Fruit fly (Drosophila melanogaster) whole organism, wandering third instar larva: ENCODE measurements around the gene Ekar.

Source experiments
- Abd-B ChIP-seq: fragments of >200 bp; optimal IDR thresholded peaks from 2 replicates; lab custom pipeline; 2017; ENCODE audit warnings: missing biosample characterization, missing genetic modification characterization
- CG32264 ChIP-seq: fragments of 200-800 bp; sonication (Bioruptor generic); optimal IDR thresholded peaks from 2 replicates; lab custom pipeline; 2016; ENCODE audit warnings: missing biosample characterization, missing genetic modification characterization
- CG9705 ChIP-seq: fragments of 200-800 bp; sonication (Bioruptor generic); optimal IDR thresholded peaks from 2 replicates; lab custom pipeline; 2018; ENCODE audit warnings: missing biosample characterization, mild to moderate bottlenecking, missing genetic modification characterization
- CrebA ChIP-seq: fragments of 200-800 bp; sonication (Bioruptor generic); optimal IDR thresholded peaks from 2 replicates; lab custom pipeline; 2016; ENCODE audit warnings: missing biosample characterization, mild to moderate bottlenecking, missing genetic modification characterization, borderline replicate concordance
- Dfd ChIP-seq: fragments of >200 bp; optimal IDR thresholded peaks from 2 replicates; lab custom pipeline; 2017; ENCODE audit warnings: missing biosample characterization, missing genetic modification characterization
- Dif ChIP-seq: fragments of 200-275, 200-300 bp; sonication (Bioruptor generic); optimal IDR thresholded peaks from 2 replicates; lab custom pipeline; 2018; ENCODE audit warnings: missing biosample characterization, missing genetic modification characterization; ENCODE audit not compliant: partially characterized antibody
- GATAd ChIP-seq: sonication (Bioruptor generic); optimal IDR thresholded peaks from 2 replicates; lab custom pipeline; 2016; ENCODE audit warnings: missing biosample characterization, missing genetic modification characterization
- HLH106 ChIP-seq: fragments of 200-800 bp; optimal IDR thresholded peaks from 3 replicates; lab custom pipeline; 2019; ENCODE audit warnings: missing biosample characterization, mild to moderate bottlenecking, missing genetic modification characterization, moderate library complexity
- Hnf4 ChIP-seq: fragments of 200-800 bp; sonication (Bioruptor generic); optimal IDR thresholded peaks from 2 replicates; lab custom pipeline; 2016; ENCODE audit warnings: missing biosample characterization, mild to moderate bottlenecking, missing genetic modification characterization
- Hr78 ChIP-seq: fragments of >200 bp; optimal IDR thresholded peaks from 2 replicates; lab custom pipeline; 2017; ENCODE audit warnings: missing biosample characterization, missing genetic modification characterization
- Hr83 ChIP-seq: fragments of 200-300 bp; sonication (Bioruptor generic); optimal IDR thresholded peaks from 2 replicates; lab custom pipeline; 2016; ENCODE audit warnings: missing biosample characterization, mild to moderate bottlenecking, missing genetic modification characterization, moderate library complexity; ENCODE audit not compliant: poor library complexity, severe bottlenecking
- Jra ChIP-seq: sonication (Bioruptor generic); optimal IDR thresholded peaks from 2 replicates; lab custom pipeline; 2016; ENCODE audit warnings: missing biosample characterization, missing genetic modification characterization
- Mio ChIP-seq: sonication (Bioruptor generic); optimal IDR thresholded peaks from 2 replicates; lab custom pipeline; 2016; ENCODE audit warnings: missing biosample characterization, missing genetic modification characterization
- Myc ChIP-seq: fragments of >200 bp; optimal IDR thresholded peaks from 2 replicates; lab custom pipeline; 2017
- N ChIP-seq: fragments of >200 bp; optimal IDR thresholded peaks from 2 replicates; lab custom pipeline; 2018; ENCODE audit warnings: missing biosample characterization, missing external identifiers, missing genetic modification characterization
- OdsH ChIP-seq: fragments of 200-800 bp; sonication (Bioruptor generic); optimal IDR thresholded peaks from 2 replicates; lab custom pipeline; 2016; ENCODE audit warnings: missing biosample characterization, mild to moderate bottlenecking, missing genetic modification characterization
- Rel ChIP-seq, 2 experiments: fragments of 200-800 bp; sonication (Bioruptor generic) in 1 of 2; optimal IDR thresholded peaks; 2 replicates in 1 of 2; 3 replicates in 1 of 2; lab custom pipeline; 2016 to 2019; ENCODE audit warnings: mild to moderate bottlenecking in 2 of 2, missing biosample characterization in 2 of 2, missing genetic modification characterization in 2 of 2, moderate library complexity in 1 of 2
- Sp1 ChIP-seq: fragments of 200-800 bp; sonication (Bioruptor generic); optimal IDR thresholded peaks from 3 replicates; lab custom pipeline; 2019; ENCODE audit warnings: missing biosample characterization, mild to moderate bottlenecking, missing genetic modification characterization, moderate library complexity
- Vsx2 ChIP-seq: fragments of 200-300, 225-300 bp; sonication (Bioruptor generic); optimal IDR thresholded peaks from 2 replicates; lab custom pipeline; 2018; ENCODE audit warnings: missing biosample characterization, missing genetic modification characterization; ENCODE audit not compliant: partially characterized antibody
- br ChIP-seq: fragments of 200-800 bp; sonication (Bioruptor generic); optimal IDR thresholded peaks from 2 replicates; lab custom pipeline; 2016; ENCODE audit warnings: missing biosample characterization, missing genetic modification characterization
- brk ChIP-seq: fragments of 200-800 bp; sonication (Bioruptor generic); optimal IDR thresholded peaks from 2 replicates; lab custom pipeline; 2016; ENCODE audit warnings: missing biosample characterization, mild to moderate bottlenecking, missing genetic modification characterization
- dl ChIP-seq, 2 experiments: fragments of 175-275, 200-275 bp in 1 of 2; fragments of 200-275 bp in 1 of 2; sonication (Bioruptor generic); optimal IDR thresholded peaks; lab custom pipeline; 2018; ENCODE audit warnings: mild to moderate bottlenecking in 2 of 2, missing biosample characterization in 2 of 2, missing genetic modification characterization in 2 of 2, moderate library complexity in 2 of 2; ENCODE audit not compliant: partially characterized antibody in 2 of 2, insufficient read depth in 1 of 2
- dmrt93B ChIP-seq: fragments of 200-800 bp; sonication (Bioruptor generic); optimal IDR thresholded peaks from 2 replicates; lab custom pipeline; 2018; ENCODE audit warnings: missing biosample characterization, mild to moderate bottlenecking, missing genetic modification characterization
- dsf ChIP-seq: sonication (Bioruptor generic); optimal IDR thresholded peaks from 2 replicates; lab custom pipeline; 2016; ENCODE audit warnings: missing biosample characterization, missing genetic modification characterization, borderline replicate concordance
- ey ChIP-seq: fragments of 200-800 bp; sonication (Bioruptor generic); optimal IDR thresholded peaks from 2 replicates; lab custom pipeline; 2016; ENCODE audit warnings: missing biosample characterization, missing genetic modification characterization
- foxo ChIP-seq, 2 experiments: fragments of 200-800 bp; sonication (Bioruptor generic); optimal IDR thresholded peaks; 2 replicates in 1 of 2; 3 replicates in 1 of 2; lab custom pipeline; 2016 to 2017; ENCODE audit warnings: missing biosample characterization in 2 of 2, missing genetic modification characterization in 2 of 2
- fru ChIP-seq: fragments of 200-800 bp; sonication (Bioruptor generic); optimal IDR thresholded peaks from 3 replicates; lab custom pipeline; 2016; ENCODE audit warnings: missing biosample characterization, mild to moderate bottlenecking, missing genetic modification characterization
- h ChIP-seq: fragments of 200-800 bp; sonication (Bioruptor generic); optimal IDR thresholded peaks from 3 replicates; lab custom pipeline; 2016; ENCODE audit warnings: missing biosample characterization, mild to moderate bottlenecking, missing genetic modification characterization
- jim ChIP-seq: fragments of 175-275, 200-325 bp; sonication (Bioruptor generic); optimal IDR thresholded peaks from 2 replicates; lab custom pipeline; 2016; ENCODE audit warnings: missing biosample characterization, mild to moderate bottlenecking, missing genetic modification characterization
- lola ChIP-seq: fragments of >200 bp; optimal IDR thresholded peaks from 2 replicates; lab custom pipeline; 2017; ENCODE audit warnings: missing biosample characterization, missing genetic modification characterization
- pan ChIP-seq: fragments of >200 bp; optimal IDR thresholded peaks from 2 replicates; lab custom pipeline; 2017
- psq ChIP-seq: fragments of 200-800 bp; sonication (Bioruptor generic); optimal IDR thresholded peaks from 3 replicates; lab custom pipeline; 2017; ENCODE audit warnings: missing biosample characterization, mild to moderate bottlenecking, missing genetic modification characterization, moderate library complexity
- rgr ChIP-seq: fragments of 200-800 bp; sonication (Bioruptor generic); optimal IDR thresholded peaks from 3 replicates; lab custom pipeline; 2016; ENCODE audit warnings: missing biosample characterization, mild to moderate bottlenecking, missing genetic modification characterization
- sage ChIP-seq: fragments of 200-800 bp; sonication (Bioruptor generic); optimal IDR thresholded peaks from 2 replicates; lab custom pipeline; 2016; ENCODE audit warnings: missing biosample characterization, mild to moderate bottlenecking, missing genetic modification characterization
- sv ChIP-seq: fragments of 200-800 bp; sonication (Bioruptor generic); optimal IDR thresholded peaks from 3 replicates; lab custom pipeline; 2016; ENCODE audit warnings: missing biosample characterization, missing genetic modification characterization
- tai ChIP-seq: sonication (Bioruptor generic); optimal IDR thresholded peaks from 2 replicates; lab custom pipeline; 2016; ENCODE audit warnings: missing biosample characterization, missing genetic modification characterization
- usp ChIP-seq: fragments of >200 bp; optimal IDR thresholded peaks from 2 replicates; lab custom pipeline; 2017; ENCODE audit warnings: missing biosample characterization, missing genetic modification characterization
- woc ChIP-seq: sonication (Bioruptor generic); optimal IDR thresholded peaks from 2 replicates; lab custom pipeline; 2016; ENCODE audit warnings: missing biosample characterization, mild to moderate bottlenecking, missing genetic modification characterization

Gene Ekar

DNA sequence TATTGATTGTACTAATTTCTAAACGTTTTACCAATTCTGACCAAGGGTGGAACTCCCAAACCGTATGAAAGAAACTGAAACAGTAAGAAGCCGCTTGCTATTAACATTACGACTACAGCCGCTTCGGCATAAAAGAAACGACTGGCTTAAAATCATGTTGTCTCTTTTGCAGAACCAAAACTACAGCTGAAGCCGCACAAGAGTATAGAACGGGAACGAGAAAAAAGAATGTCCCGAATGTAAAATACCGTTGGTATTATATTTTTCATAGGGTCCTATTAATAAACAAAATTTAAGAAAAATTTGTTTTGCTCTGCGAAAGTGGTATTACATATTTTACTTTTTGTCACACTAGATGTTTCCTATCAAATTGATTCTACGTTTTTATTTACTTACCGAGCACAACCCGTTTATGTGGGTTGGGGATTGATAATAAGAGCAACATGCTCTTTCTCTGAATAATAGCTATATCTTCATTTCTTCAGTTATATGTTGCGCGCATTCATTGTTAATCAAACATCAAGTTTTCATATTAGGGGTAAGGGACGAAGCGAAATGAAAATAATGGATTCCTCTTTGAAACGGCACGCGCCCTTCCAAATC lies at the start of gene Ekar:
Ekar (minus strand) TSS at position 143 of the 603 bp plus-strand sequence.
- TF ChIP-seq Hr78 (no peak), Rel (GFP tag; optimal IDR thresholded peaks at IDR 0.05; lab: Kevin White, UChicago) (no peak), Rel (tag; optimal IDR thresholded peaks at IDR 0.05; lab: Kevin White, UChicago) (no peak), usp (GFP tag; lab: Kevin White, UChicago) (no peak), Dfd (GFP tag; lab: Kevin White, UChicago) (no peak), dl (GFP tag; optimal IDR thresholded peaks at IDR 0.05; lab: Kevin White, UChicago; ENCODE audit: insufficient read depth in 1 of 2, partially characterized antibody in 2 of 2) (no peak), Sp1 (GFP tag; lab: Kevin White, UChicago) (no peak), CG9705 (no peak)
- TF ChIP-seq, all 38 proteins: peak for 0

dm6 chr4:695845-696244 lies 49.5 kb upstream of the Ekar start, which contains the start of gene myo:
Gene myo, minus strand, starts transcription at chr4:696055.
- peak; percentile 25 for TF ChIP-seq ey (GFP tag; lab: Kevin White, UChicago)
- TF ChIP-seq Hnf4 (GFP tag; lab: Kevin White, UChicago), result peak; percentile 10
- TF ChIP-seq Dfd (GFP tag; lab: Kevin White, UChicago), result no peak
- peak; percentile 27 for TF ChIP-seq Vsx2
- TF ChIP-seq CG9705, result no peak
- no peak for TF ChIP-seq CrebA (GFP tag; lab: Kevin White, UChicago)
- TF ChIP-seq Hr83 (GFP tag; lab: Kevin White, UChicago), result peak; percentile 61
- TF ChIP-seq psq (GFP tag; lab: Kevin White, UChicago), result peak; percentile 16
- peak; percentile 20 for TF ChIP-seq h (GFP tag; lab: Kevin White, UChicago)
- TF ChIP-seq sage, result peak; percentile 57
- TF ChIP-seq N (GFP tag; lab: Kevin White, UChicago), result no peak
- peak; percentile 50 for TF ChIP-seq rgr

DNA sequence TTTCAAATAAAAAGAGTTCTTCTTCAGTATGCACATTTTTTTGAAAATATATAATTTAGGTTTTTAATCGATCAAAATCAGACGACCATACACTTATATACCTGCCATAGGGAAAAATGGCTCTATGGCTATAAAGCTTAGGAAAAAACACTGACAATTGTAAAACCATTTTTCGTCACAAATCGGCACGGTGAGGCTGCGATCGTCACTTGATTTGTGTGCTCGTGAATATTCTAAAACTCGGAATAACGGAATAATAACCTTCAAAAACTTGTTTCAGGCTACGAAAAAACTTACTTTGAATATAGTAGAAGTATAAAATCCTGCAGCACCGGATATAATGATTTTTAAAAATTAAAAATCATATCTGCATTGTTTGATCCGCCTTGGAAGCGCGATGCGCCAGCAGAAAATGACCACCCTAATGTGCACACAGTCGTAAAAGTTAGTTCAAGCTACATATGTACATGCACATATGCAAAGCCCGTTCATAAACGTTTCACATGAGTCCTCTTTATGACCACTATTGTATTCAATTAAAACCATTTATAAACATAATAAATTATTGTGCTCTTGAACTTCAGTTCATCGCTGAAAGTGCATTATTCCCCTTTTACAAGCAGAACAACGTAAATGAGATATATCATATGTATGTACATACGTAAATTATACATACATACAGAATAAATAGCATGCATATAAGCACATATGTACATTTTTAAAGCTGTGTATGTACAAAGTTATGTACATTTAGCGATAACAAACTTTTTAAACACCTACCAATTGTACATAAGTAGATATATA lies 48.8 kb upstream of the Ekar start:
- TF ChIP-seq Rel (GFP tag; optimal IDR thresholded peaks at IDR 0.05; lab: Kevin White, UChicago) (peak; percentile 14), Rel (tag; optimal IDR thresholded peaks at IDR 0.05; lab: Kevin White, UChicago) (no peak), N (GFP tag; lab: Kevin White, UChicago) (no peak), OdsH (no peak), Hr78 (no peak), Mio (GFP tag; lab: Kevin White, UChicago) (no peak), brk (GFP tag; lab: Kevin White, UChicago) (peak; percentile 5), Dfd (GFP tag; lab: Kevin White, UChicago) (no peak), dmrt93B (GFP tag; lab: Kevin White, UChicago) (no peak), CG9705 (no peak), lola (GFP tag; lab: Kevin White, UChicago) (no peak), Sp1 (GFP tag; lab: Kevin White, UChicago) (no peak), HLH106 (tag; lab: Kevin White, UChicago) (no peak), CrebA (GFP tag; lab: Kevin White, UChicago) (peak; percentile 43), Abd-B (GFP tag; lab: Kevin White, UChicago) (no peak), psq (GFP tag; lab: Kevin White, UChicago) (no peak), jim (GFP tag; lab: Kevin White, UChicago) (no peak), CG32264 (GFP tag; lab: Kevin White, UChicago) (no peak), Hr83 (GFP tag; lab: Kevin White, UChicago) (no peak), woc (peak; percentile 86), sv (GFP tag; lab: Kevin White, UChicago) (peak; percentile 19), Vsx2 (no peak), Myc (lab: Kevin White, UChicago) (no peak), GATAd (no peak), pan (lab: Kevin White, UChicago) (no peak), ey (GFP tag; lab: Kevin White, UChicago) (peak; percentile 76), tai (GFP tag; lab: Kevin White, UChicago) (peak; percentile 36), rgr (no peak), Jra (GFP tag; lab: Kevin White, UChicago) (no peak), Dif (GFP tag; lab: Kevin White, UChicago) (no peak), h (GFP tag; lab: Kevin White, UChicago) (no peak), sage (no peak), dl (GFP tag; optimal IDR thresholded peaks at IDR 0.05; lab: Kevin White, UChicago; ENCODE audit: insufficient read depth in 1 of 2, partially characterized antibody in 2 of 2) (no peak), dsf (GFP tag; lab: Kevin White, UChicago) (no peak), Hnf4 (GFP tag; lab: Kevin White, UChicago) (peak; percentile 9), br (GFP tag; lab: Kevin White, UChicago) (no peak), foxo (GFP tag; optimal IDR thresholded peaks at IDR 0.05; lab: Kevin White, UChicago) (no peak), fru (GFP tag; lab: Kevin White, UChicago) (peak; percentile 34), usp (GFP tag; lab: Kevin White, UChicago) (no peak)
- TF ChIP-seq, all 38 proteins: peak for 9
